Worm (Caenorhabditis elegans) whole organism, L1 larva: ENCODE measurements around the gene C46E10.3.

Experiments
- C34B4.2 ChIP-seq: sonication (generic microtip); optimal IDR thresholded peaks from 2 replicates; lab custom pipeline; 2017; ENCODE audit warnings: mild to moderate bottlenecking, missing genetic modification characterization, missing compliant biosample characterization
- lin-13 ChIP-seq: fragments of 150-350 bp; optimal IDR thresholded peaks from 2 replicates; lab custom pipeline; 2014; ENCODE audit warnings: missing biosample characterization, missing genetic modification reagents, missing genetic modification characterization
- lin-15B ChIP-seq: fragments of 150-350 bp; sonication (generic microtip); optimal IDR thresholded peaks from 3 replicates; lab custom pipeline; 2014; ENCODE audit warnings: missing biosample characterization, missing genetic modification characterization
- nhr-11 ChIP-seq: fragments of 150-350 bp; optimal IDR thresholded peaks from 2 replicates; lab custom pipeline; 2014; ENCODE audit warnings: missing biosample characterization, missing genetic modification characterization
- nhr-76 ChIP-seq: sonication (generic microtip); optimal IDR thresholded peaks from 2 replicates; lab custom pipeline; 2017; ENCODE audit warnings: missing biosample characterization, missing genetic modification characterization
- snpc-4 ChIP-seq: fragments of 150-350 bp; optimal IDR thresholded peaks from 2 replicates; lab custom pipeline; 2014; ENCODE audit warnings: missing biosample characterization, missing genetic modification characterization

- no peak for TF ChIP-seq lin-13 (GFP tag; lab: Kevin White, UChicago)
- TF ChIP-seq C34B4.2 (tag; lab: Kevin White, UChicago) = no peak
- TF ChIP-seq nhr-11 (tag; lab: Kevin White, UChicago) = no peak
- TF ChIP-seq lin-15B (tag; lab: Kevin White, UChicago) = no peak
- no peak for TF ChIP-seq nhr-76 (tag; lab: Kevin White, UChicago)
- TF ChIP-seq snpc-4 = no peak
Observed at ce11 chrII:3688333-3688732, 32.8 kb upstream of the C46E10.3 start, which contains the start of gene ifas-1.
